Fruit fly (Drosophila melanogaster) whole organism, embryonic: ENCODE results near the gene Sld5.

Source experiments
- Abd-B ChIP-seq: fragments of 200-800 bp; sonication (Bioruptor generic); optimal IDR thresholded peaks from 2 replicates; lab custom pipeline; 2018; ENCODE audit warnings: missing biosample characterization, mild to moderate bottlenecking, missing genetic modification characterization, moderate library complexity
- CG10321 ChIP-seq: fragments of 200-800 bp; sonication (Bioruptor generic); IDR thresholded peaks from 2 replicates; pipeline ENCODE4 v1.3.6; 2022; ENCODE audit warnings: missing biosample characterization, missing genetic modification characterization
- CG12104 ChIP-seq: fragments of 200-800 bp; sonication (Bioruptor generic); optimal IDR thresholded peaks from 3 replicates; lab custom pipeline; 2016; ENCODE audit warnings: missing biosample characterization, missing genetic modification characterization
- CG12155 ChIP-seq: fragments of 200-800 bp; sonication (Bioruptor generic); optimal IDR thresholded peaks from 3 replicates; lab custom pipeline; 2016; ENCODE audit warnings: missing biosample characterization, missing genetic modification characterization
- CG12299 ChIP-seq: fragments of 200-800 bp; sonication (Bioruptor generic); optimal IDR thresholded peaks from 2 replicates; lab custom pipeline; 2018; ENCODE audit warnings: missing biosample characterization, mild to moderate bottlenecking, missing genetic modification characterization
- CG14014 ChIP-seq: fragments of 200-800 bp; sonication (Bioruptor generic); IDR thresholded peaks from 2 replicates; pipeline ENCODE4 v1.3.6; 2022; ENCODE audit warnings: missing biosample characterization, missing genetic modification characterization
- CG15479 ChIP-seq: fragments of 200-800 bp; sonication (Bioruptor generic); optimal IDR thresholded peaks from 3 replicates; lab custom pipeline; 2019; ENCODE audit warnings: missing biosample characterization, mild to moderate bottlenecking, missing genetic modification characterization, moderate library complexity
- CG1603 ChIP-seq: fragments of 200-800 bp; sonication (Bioruptor generic); optimal IDR thresholded peaks from 2 replicates; lab custom pipeline; 2019; ENCODE audit warnings: missing biosample characterization, mild to moderate bottlenecking, missing genetic modification characterization, moderate library complexity
- CG17829 ChIP-seq: fragments of 200-800 bp; optimal IDR thresholded peaks from 2 replicates; lab custom pipeline; 2019; ENCODE audit warnings: missing biosample characterization, mild to moderate bottlenecking, missing genetic modification characterization, moderate library complexity
- CG33557 ChIP-seq: fragments of 200-800 bp; sonication (Bioruptor generic); optimal IDR thresholded peaks from 2 replicates; lab custom pipeline; 2019; ENCODE audit warnings: missing biosample characterization, mild to moderate bottlenecking, missing genetic modification characterization, moderate library complexity
- CG6175 ChIP-seq: fragments of 200-800 bp; sonication (Bioruptor generic); IDR thresholded peaks from 3 replicates; pipeline ENCODE4 v1.3.6; 2022; ENCODE audit warnings: missing biosample characterization, missing genetic modification characterization
- CG6254 ChIP-seq: fragments of 200-800 bp; sonication (Bioruptor generic); optimal IDR thresholded peaks from 3 replicates; lab custom pipeline; 2017; ENCODE audit warnings: mild to moderate bottlenecking, missing biosample characterization, missing genetic modification reagents, missing genetic modification characterization
- CG6654 ChIP-seq: fragments of 200-800 bp; sonication (Bioruptor generic); optimal IDR thresholded peaks from 2 replicates; lab custom pipeline; 2017; ENCODE audit warnings: missing biosample characterization, mild to moderate bottlenecking, missing genetic modification characterization
- CG6765 ChIP-seq: fragments of 200-800 bp; sonication (Bioruptor generic); optimal IDR thresholded peaks from 3 replicates; lab custom pipeline; 2017; ENCODE audit warnings: missing biosample characterization, mild to moderate bottlenecking, missing genetic modification characterization
- CG6854 ChIP-seq: fragments of 200-800 bp; sonication (Bioruptor generic); optimal IDR thresholded peaks from 3 replicates; lab custom pipeline; 2017; ENCODE audit warnings: missing biosample characterization, mild to moderate bottlenecking, missing genetic modification characterization
- CG7928 ChIP-seq: fragments of 200-800 bp; sonication (Bioruptor generic); optimal IDR thresholded peaks from 2 replicates; lab custom pipeline; 2017; ENCODE audit warnings: missing biosample characterization, mild to moderate bottlenecking, missing genetic modification characterization
- CG7987 ChIP-seq: fragments of 200-800 bp; sonication (Bioruptor generic); optimal IDR thresholded peaks from 2 replicates; lab custom pipeline; 2018; ENCODE audit warnings: missing biosample characterization, mild to moderate bottlenecking, missing genetic modification characterization, moderate library complexity
- CG9437 ChIP-seq: fragments of 200-800 bp; sonication (Bioruptor generic); optimal IDR thresholded peaks from 2 replicates; lab custom pipeline; 2018; ENCODE audit warnings: missing biosample characterization, mild to moderate bottlenecking, missing genetic modification characterization
- CG9817 ChIP-seq: fragments of 200-800 bp; sonication (Bioruptor generic); optimal IDR thresholded peaks from 2 replicates; lab custom pipeline; 2018; ENCODE audit warnings: missing biosample characterization, mild to moderate bottlenecking, missing genetic modification characterization, moderate library complexity
- Chrac-16 ChIP-seq: fragments of 200-800 bp; sonication (Bioruptor generic); optimal IDR thresholded peaks from 3 replicates; lab custom pipeline; 2016; ENCODE audit warnings: missing biosample characterization, missing genetic modification characterization
- Dp ChIP-seq: fragments of 200-800 bp; sonication (Bioruptor generic); optimal IDR thresholded peaks from 2 replicates; lab custom pipeline; 2018; ENCODE audit warnings: missing biosample characterization, mild to moderate bottlenecking, missing genetic modification characterization, moderate library complexity
- Drgx ChIP-seq: fragments of 200-800 bp; sonication (Bioruptor generic); IDR thresholded peaks from 2 replicates; pipeline ENCODE4 v1.3.6; 2022; ENCODE audit warnings: missing biosample characterization, missing genetic modification characterization
- Fer3 ChIP-seq: fragments of 200-800 bp; sonication (Bioruptor generic); optimal IDR thresholded peaks from 2 replicates; lab custom pipeline; 2018; ENCODE audit warnings: missing biosample characterization, mild to moderate bottlenecking, missing genetic modification characterization, moderate library complexity
- Hmr ChIP-seq: fragments of 200-800 bp; sonication (Bioruptor generic); optimal IDR thresholded peaks from 3 replicates; lab custom pipeline; 2017; ENCODE audit warnings: mild to moderate bottlenecking, missing biosample characterization, missing genetic modification reagents, missing genetic modification characterization
- Lhr ChIP-seq: fragments of 200-800 bp; sonication (Bioruptor generic); optimal IDR thresholded peaks from 3 replicates; lab custom pipeline; 2017; ENCODE audit warnings: mild to moderate bottlenecking, missing biosample characterization, missing genetic modification reagents, missing genetic modification characterization
- MBD-R2 ChIP-seq: fragments of 200-800 bp; sonication (Bioruptor generic); IDR thresholded peaks from 2 replicates; pipeline ENCODE4 v1.3.6; 2022; ENCODE audit warnings: missing biosample characterization, missing genetic modification characterization
- Mad ChIP-seq: fragments of 200-800 bp; sonication (Bioruptor generic); optimal IDR thresholded peaks from 2 replicates; lab custom pipeline; 2016; ENCODE audit warnings: missing biosample characterization, missing genetic modification characterization
- Neu2 ChIP-seq: fragments of 200-800 bp; sonication (Bioruptor generic); optimal IDR thresholded peaks from 3 replicates; lab custom pipeline; 2016; ENCODE audit warnings: missing biosample characterization, missing genetic modification characterization, borderline replicate concordance
- Optix ChIP-seq: fragments of 200-800 bp; sonication (Bioruptor generic); IDR thresholded peaks from 3 replicates; pipeline ENCODE4 v1.3.6; 2022; ENCODE audit warnings: missing biosample characterization, missing genetic modification characterization
- PHDP ChIP-seq: fragments of 200-800 bp; sonication (Bioruptor generic); optimal IDR thresholded peaks from 3 replicates; lab custom pipeline; 2018; ENCODE audit warnings: missing biosample characterization, mild to moderate bottlenecking, missing genetic modification characterization, moderate library complexity
- Sox102F ChIP-seq: fragments of 200-800 bp; sonication (Bioruptor generic); optimal IDR thresholded peaks from 2 replicates; lab custom pipeline; 2018; ENCODE audit warnings: missing biosample characterization, mild to moderate bottlenecking, missing genetic modification characterization, moderate library complexity
- Xbp1 ChIP-seq: fragments of 200-800 bp; sonication (Bioruptor generic); optimal IDR thresholded peaks from 3 replicates; lab custom pipeline; 2016; ENCODE audit warnings: missing biosample characterization, mild to moderate bottlenecking, missing genetic modification characterization
- aop ChIP-seq: fragments of 200-800 bp; sonication (Bioruptor generic); IDR thresholded peaks from 2 replicates; pipeline ENCODE4 v1.3.6; 2022; ENCODE audit warnings: missing biosample characterization, missing genetic modification characterization
- caup ChIP-seq: fragments of 200-800 bp; sonication (Bioruptor generic); optimal IDR thresholded peaks from 3 replicates; lab custom pipeline; 2017; ENCODE audit warnings: missing biosample characterization, mild to moderate bottlenecking, missing genetic modification characterization, moderate library complexity; ENCODE audit not compliant: severe bottlenecking
- crp ChIP-seq, 2 experiments: fragments of 200-800 bp; sonication (Bioruptor generic); optimal IDR thresholded peaks; 2 replicates in 1 of 2; 3 replicates in 1 of 2; lab custom pipeline; 2017; ENCODE audit warnings: missing biosample characterization in 2 of 2, missing genetic modification characterization in 2 of 2, mild to moderate bottlenecking in 1 of 2, moderate library complexity in 1 of 2
- da ChIP-seq: fragments of 200-800 bp; sonication (Bioruptor generic); optimal IDR thresholded peaks from 2 replicates; lab custom pipeline; 2016; ENCODE audit warnings: missing biosample characterization, missing genetic modification characterization
- disco-r ChIP-seq: fragments of 200-800 bp; sonication (Bioruptor generic); optimal IDR thresholded peaks from 2 replicates; lab custom pipeline; 2016; ENCODE audit warnings: missing biosample characterization, missing genetic modification characterization
- gsb-n ChIP-seq: fragments of 200-800 bp; sonication (Bioruptor generic); optimal IDR thresholded peaks from 3 replicates; lab custom pipeline; 2018; ENCODE audit warnings: missing biosample characterization, mild to moderate bottlenecking, missing genetic modification characterization
- hkb ChIP-seq, 2 experiments: fragments of 200-800 bp in 1 of 2; fragments of >200 bp in 1 of 2; sonication (Bioruptor generic) in 1 of 2; IDR thresholded peaks in 1 of 2; optimal IDR thresholded peaks in 1 of 2; 2 replicates each; pipeline versions ENCODE4 v1.3.6 to Lab custom; 2017 to 2022; ENCODE audit warnings: missing biosample characterization in 1 of 2, missing genetic modification characterization in 1 of 2
- kah ChIP-seq: fragments of 200-800 bp; sonication (Bioruptor generic); optimal IDR thresholded peaks from 2 replicates; lab custom pipeline; 2018; ENCODE audit warnings: missing biosample characterization, mild to moderate bottlenecking, missing genetic modification characterization
- lab ChIP-seq: fragments of 200-800 bp; sonication (Bioruptor generic); optimal IDR thresholded peaks from 3 replicates; lab custom pipeline; 2017; ENCODE audit warnings: missing biosample characterization, missing genetic modification characterization, mild to moderate bottlenecking, moderate library complexity, missing genetic modification reagents
- mam ChIP-seq: fragments of 200-800 bp; sonication (Bioruptor generic); optimal IDR thresholded peaks from 3 replicates; lab custom pipeline; 2016; ENCODE audit warnings: missing biosample characterization, missing genetic modification characterization
- so ChIP-seq: fragments of 200-800 bp; sonication (Bioruptor generic); IDR thresholded peaks from 3 replicates; pipeline ENCODE4 v1.3.6; 2022; ENCODE audit warnings: missing biosample characterization, missing genetic modification characterization
- sr ChIP-seq: fragments of 200-800 bp; sonication (Bioruptor generic); IDR thresholded peaks from 3 replicates; pipeline ENCODE4 v1.3.6; 2022; ENCODE audit warnings: missing biosample characterization, missing genetic modification characterization
- tap ChIP-seq: fragments of 200-800 bp; optimal IDR thresholded peaks from 3 replicates; lab custom pipeline; 2019; ENCODE audit warnings: missing biosample characterization, mild to moderate bottlenecking, missing genetic modification characterization, moderate library complexity
- twi ChIP-seq: fragments of 200-800 bp; optimal IDR thresholded peaks from 2 replicates; lab custom pipeline; 2019; ENCODE audit warnings: missing biosample characterization, mild to moderate bottlenecking, missing genetic modification characterization, moderate library complexity

Sld5 gene

DNA sequence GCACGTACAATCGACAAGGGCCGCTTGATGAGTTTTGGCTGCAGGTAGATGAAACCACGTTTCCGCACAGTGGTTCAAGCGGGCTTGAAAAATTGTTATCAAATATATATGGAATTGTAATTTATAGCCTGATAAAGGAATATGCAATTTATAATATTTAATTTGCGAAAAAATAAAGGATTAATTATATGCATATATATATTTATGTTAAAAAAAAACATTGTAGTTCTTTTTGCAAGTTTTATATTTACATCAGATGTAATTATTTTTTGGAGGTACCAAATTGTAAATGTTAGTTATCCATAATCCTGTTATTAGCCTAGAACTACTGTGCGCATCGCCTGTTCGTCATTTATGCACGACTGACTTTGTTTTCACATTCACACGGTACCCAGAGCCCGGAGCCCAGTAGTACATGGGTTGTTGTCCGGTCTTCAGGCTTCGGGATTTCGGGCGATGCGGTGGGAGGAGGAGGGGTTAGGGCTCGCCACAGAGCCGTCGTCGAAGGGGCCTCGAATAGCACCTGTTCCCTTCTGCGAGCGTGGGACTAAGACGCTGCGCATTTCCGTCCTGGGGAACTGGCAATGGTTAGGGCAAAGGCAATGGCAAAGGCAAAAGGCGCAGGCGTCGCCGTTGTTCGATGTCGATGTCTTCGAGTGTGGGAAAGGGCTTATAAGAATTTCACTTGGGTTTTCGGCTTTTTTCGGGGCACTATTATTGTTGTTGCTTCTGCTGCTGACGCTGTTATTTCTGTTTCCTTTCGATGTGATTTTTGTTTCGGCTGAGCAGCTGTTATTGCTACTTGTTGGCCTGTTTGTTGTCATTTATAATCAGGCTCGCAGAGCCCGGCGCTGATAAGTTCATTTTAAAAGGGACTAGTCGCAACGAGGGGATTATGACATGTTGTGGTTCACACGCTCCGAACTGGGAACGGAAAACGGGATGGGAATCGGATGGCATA is 38.3 kb downstream of the Sld5 start (continued):
- no peak for TF ChIP-seq CG7928
- no peak for TF ChIP-seq Dp (GFP tag; lab: Kevin White, UChicago)
- peak; percentile 3 for TF ChIP-seq da
- TF ChIP-seq crp (GFP tag; optimal IDR thresholded peaks at IDR 0.05; lab: Kevin White, UChicago) = peak in 1 of 2 experiments; percentile 34
- TF ChIP-seq sr (GFP tag; lab: Robert Waterston, UW) = no peak
- no peak for TF ChIP-seq CG7987
- peak; percentile 30 for TF ChIP-seq CG12155 (GFP tag; lab: Kevin White, UChicago)
- TF ChIP-seq Abd-B (GFP tag; lab: Kevin White, UChicago) = peak; percentile 73
- peak; percentile 25 for TF ChIP-seq lab (GFP tag; lab: Kevin White, UChicago)
- TF ChIP-seq CG12299 (tag; lab: Kevin White, UChicago) = peak; percentile 61
- TF ChIP-seq kah (GFP tag; lab: Kevin White, UChicago) = peak; percentile 36
- no peak for TF ChIP-seq hkb (optimal IDR thresholded peaks at IDR 0.05; lab: Kevin White, UChicago)
- peak; percentile 26; the same call in 1 of the 2 replicates for TF ChIP-seq hkb (GFP tag; IDR thresholded peaks at IDR 0.05; lab: Robert Waterston, UW)
- TF ChIP-seq aop (GFP tag; lab: Robert Waterston, UW) = peak; percentile 74; the same call in 1 of the 2 replicates
- peak; percentile 28; the same call in 1 of the 2 replicates for TF ChIP-seq Drgx
- TF ChIP-seq CG6654 (GFP tag; lab: Kevin White, UChicago) = peak; percentile 35
- peak; percentile 41 for TF ChIP-seq CG1603 (tag; lab: Kevin White, UChicago)
- TF ChIP-seq CG12104 (GFP tag; lab: Kevin White, UChicago) = peak; percentile 71
- no peak for TF ChIP-seq Mad (GFP tag; lab: Kevin White, UChicago)
- peak; percentile 19 for TF ChIP-seq caup (GFP tag; lab: Kevin White, UChicago)
- peak; percentile 21 for TF ChIP-seq Hmr
- TF ChIP-seq gsb-n (tag; lab: Kevin White, UChicago) = peak; percentile 95
- TF ChIP-seq MBD-R2 (GFP tag; lab: Robert Waterston, UW) = no peak
- TF ChIP-seq disco-r = no peak
- peak; percentile 74 for TF ChIP-seq PHDP
- TF ChIP-seq CG17829 = peak; percentile 94
- peak; percentile 82 for TF ChIP-seq Sox102F (GFP tag; lab: Kevin White, UChicago)
- TF ChIP-seq Fer3 (tag; lab: Kevin White, UChicago) = peak; percentile 38
- TF ChIP-seq CG9817 (tag; lab: Kevin White, UChicago) = no peak
- no peak for TF ChIP-seq CG14014 (GFP tag; lab: Robert Waterston, UW)
- no peak for TF ChIP-seq CG6175 (GFP tag; lab: Robert Waterston, UW)
- TF ChIP-seq CG6854 = no peak
- no peak for TF ChIP-seq CG6765 (GFP tag; lab: Kevin White, UChicago)
- TF ChIP-seq CG6254 = peak; percentile 83
- TF ChIP-seq CG10321 = peak; percentile 29; the same call in 1 of the 2 replicates
- peak; percentile 76 for TF ChIP-seq Chrac-16 (GFP tag; lab: Kevin White, UChicago)
- TF ChIP-seq CG15479 (GFP tag; lab: Kevin White, UChicago) = peak; percentile 62
- TF ChIP-seq Neu2 = no peak
- peak; percentile 71; the same call in 2 of the 3 replicates for TF ChIP-seq so (GFP tag; lab: Robert Waterston, UW)
- TF ChIP-seq Xbp1 = peak; percentile 63
- no peak for TF ChIP-seq Optix (GFP tag; lab: Robert Waterston, UW)
- no peak for TF ChIP-seq mam (GFP tag; lab: Kevin White, UChicago)
- peak; percentile 66 for TF ChIP-seq tap (tag; lab: Kevin White, UChicago)
- peak; percentile 82 for TF ChIP-seq twi (tag; lab: Kevin White, UChicago)
- TF ChIP-seq Lhr (GFP tag; lab: Kevin White, UChicago) = peak; percentile 79
- peak; percentile 99 for TF ChIP-seq CG33557 (GFP tag; lab: Kevin White, UChicago)
- peak; percentile 78 for TF ChIP-seq CG9437
